Fruit fly (Drosophila melanogaster): ENCODE results near the gene CG5292.
A peak's percentile ranks its signal among the peaks of the same experiment; 100 is the strongest.

The CG5292 gene

DNA sequence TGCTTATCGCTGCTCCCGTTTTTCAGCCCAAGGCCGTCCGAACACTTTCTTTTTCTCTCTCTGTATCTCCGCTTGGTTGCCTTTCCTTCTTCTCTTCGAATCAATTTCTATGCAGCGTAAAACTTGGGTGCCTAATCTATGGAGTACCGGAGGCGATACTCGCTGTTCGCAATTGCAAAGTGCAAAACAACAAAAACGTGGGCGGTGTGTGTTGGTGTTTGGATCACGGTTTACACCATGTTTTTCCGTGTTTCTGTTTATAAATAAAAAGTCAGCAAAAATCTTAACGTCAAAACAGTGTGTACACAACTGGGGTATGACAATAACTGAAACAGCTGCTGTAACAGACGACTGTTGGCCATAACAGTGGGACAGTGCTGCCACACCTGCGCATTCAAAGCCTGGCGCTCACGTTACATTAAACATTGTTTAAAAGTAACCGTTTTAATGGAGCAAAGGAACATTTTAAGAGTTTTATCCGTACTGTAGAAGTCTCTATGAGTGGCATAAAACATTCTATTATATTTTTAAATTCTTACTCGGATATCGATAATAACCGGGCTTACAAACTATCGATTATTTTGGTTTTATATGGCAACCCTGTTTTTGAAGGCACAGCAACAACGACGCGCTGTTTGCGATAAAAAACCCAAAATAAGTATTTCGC is 2.4 kb upstream of the CG5292 start, which contains the start of the genes m-cup and Det (continued):
- TF ChIP-seq Dip3 (GFP tag; optimal IDR thresholded peaks at IDR 0.05) (no peak), Max (GFP tag; optimal IDR thresholded peaks at IDR 0.05) (no peak), Hand (GFP tag; optimal IDR thresholded peaks at IDR 0.05) (no peak), CG17328 (GFP tag; IDR thresholded peaks at IDR 0.05) (no peak), CG13287 (GFP tag; IDR thresholded peaks at IDR 0.05; ENCODE audit: partially characterized antibody) (peak; percentile 84), trem (tag; optimal IDR thresholded peaks at IDR 0.05) (peak; percentile 71), Opbp (GFP tag; IDR thresholded peaks at IDR 0.05; ENCODE audit: partially characterized antibody) (peak; percentile 49; the same call in 2 of the 3 replicates), kah (GFP tag; optimal IDR thresholded peaks at IDR 0.05) (no peak), emc (GFP tag; optimal IDR thresholded peaks at IDR 0.05) (no peak), CG16813 (GFP tag; IDR thresholded peaks at IDR 0.05; ENCODE audit: partially characterized antibody) (peak; percentile 79), wek (GFP tag; optimal IDR thresholded peaks at IDR 0.05) (peak; percentile 6), gem (tag; optimal IDR thresholded peaks at IDR 0.05) (peak; percentile 29), CG9437 (GFP tag; optimal IDR thresholded peaks at IDR 0.05) (no peak), corto (GFP tag; optimal IDR thresholded peaks at IDR 0.05) (no peak), h (optimal IDR thresholded peaks at IDR 0.05) (no peak), ewg (GFP tag; optimal IDR thresholded peaks at IDR 0.05) (peak; percentile 54), br (optimal IDR thresholded peaks at IDR 0.05) (no peak), CHES-1-like (GFP tag; optimal IDR thresholded peaks at IDR 0.05) (no peak), trh (GFP tag; optimal IDR thresholded peaks at IDR 0.05) (no peak), CG6254 (GFP tag; optimal IDR thresholded peaks at IDR 0.05) (no peak), Scr (GFP tag; IDR thresholded peaks at IDR 0.05; ENCODE audit: partially characterized antibody) (peak; percentile 82), CG13424 (tag; optimal IDR thresholded peaks at IDR 0.05) (peak; percentile 28), disco-r (GFP tag; optimal IDR thresholded peaks at IDR 0.05) (no peak), CG17612 (GFP tag; IDR thresholded peaks at IDR 0.05) (no peak), slp2 (GFP tag; optimal IDR thresholded peaks at IDR 0.05) (no peak), NC2β (GFP tag; optimal IDR thresholded peaks at IDR 0.05) (no peak), fd64A (GFP tag; optimal IDR thresholded peaks at IDR 0.05) (no peak), ash1 (GFP tag; optimal IDR thresholded peaks at IDR 0.05) (no peak), nerfin-2 (GFP tag; IDR thresholded peaks at IDR 0.05; ENCODE audit: partially characterized antibody) (no peak), p53 (GFP tag; optimal IDR thresholded peaks at IDR 0.05) (no peak), CG15514 (GFP tag; optimal IDR thresholded peaks at IDR 0.05) (peak; percentile 32), CG14050 (GFP tag; IDR thresholded peaks at IDR 0.05) (no peak), CG8359 (GFP tag; optimal IDR thresholded peaks at IDR 0.05; ENCODE audit: borderline replicate concordance) (no peak), zfh1 (GFP tag; IDR thresholded peaks at IDR 0.05) (no peak), grn (GFP tag; optimal IDR thresholded peaks at IDR 0.05) (no peak), Meics (GFP tag; optimal IDR thresholded peaks at IDR 0.05) (no peak), CG6854 (GFP tag; optimal IDR thresholded peaks at IDR 0.05) (no peak), repo (GFP tag; optimal IDR thresholded peaks at IDR 0.05) (no peak), Lim3 (GFP tag; IDR thresholded peaks at IDR 0.05) (no peak), twi (tag; optimal IDR thresholded peaks at IDR 0.05) (no peak), hkb (optimal IDR thresholded peaks at IDR 0.05) (peak; percentile 80), hkb (GFP tag; IDR thresholded peaks at IDR 0.05) (no peak), sens (GFP tag) (peak; percentile 88), exex (tag; optimal IDR thresholded peaks at IDR 0.05) (no peak), CG10366 (GFP tag; IDR thresholded peaks at IDR 0.05) (no peak), onecut (GFP tag; IDR thresholded peaks at IDR 0.05) (no peak), Abd-B (GFP tag; optimal IDR thresholded peaks at IDR 0.05) (no peak), CG3407 (GFP tag; optimal IDR thresholded peaks at IDR 0.05) (no peak), vnd (GFP tag; IDR thresholded peaks at IDR 0.05; ENCODE audit: partially characterized antibody) (peak; percentile 73), Tbp (GFP tag; optimal IDR thresholded peaks at IDR 0.05) (no peak), CG16815 (GFP tag; optimal IDR thresholded peaks at IDR 0.05) (no peak)

Data from whole organism, embryonic.